Fruit fly (Drosophila melanogaster) whole organism: ENCODE data around the gene CheB98a.

Source experiments
- Dll ChIP-seq: fragments of >200 bp; optimal IDR thresholded peaks from 2 replicates; lab custom pipeline; 2017
- EcR ChIP-seq, 2 experiments: fragments of >200 bp; optimal IDR thresholded peaks; 2 replicates each; lab custom pipeline; 2017; ENCODE audit warnings: missing biosample characterization in 2 of 2, missing genetic modification characterization in 2 of 2, missing genetic modification reagents in 2 of 2
- pan ChIP-seq: fragments of >200 bp; optimal IDR thresholded peaks from 2 replicates; lab custom pipeline; 2017
- psq ChIP-seq: fragments of >200 bp; optimal IDR thresholded peaks from 2 replicates; lab custom pipeline; 2017
- usp ChIP-seq: fragments of >200 bp; optimal IDR thresholded peaks from 2 replicates; lab custom pipeline; 2017; ENCODE audit warnings: missing biosample characterization, missing genetic modification characterization, mixed read lengths

DNA sequence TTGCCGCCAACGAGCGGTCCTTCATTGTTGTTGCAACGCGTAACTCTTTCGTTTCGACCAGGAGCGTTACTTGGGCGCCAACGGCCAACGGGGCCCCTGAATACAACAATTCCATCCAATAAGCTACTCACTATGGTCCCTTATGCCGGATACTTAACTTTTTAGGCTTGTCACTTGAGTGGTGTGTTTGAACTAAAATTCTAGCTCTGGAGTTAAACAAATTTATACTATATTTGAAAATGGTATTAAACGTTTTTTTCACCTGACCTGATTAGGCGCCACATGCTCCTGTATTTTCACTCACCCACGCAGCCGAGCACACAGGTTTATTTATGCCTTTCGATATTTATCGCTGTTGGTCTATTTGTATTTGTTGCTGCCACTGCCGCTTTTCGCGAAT is 1.3 kb upstream of the CheB98a start:
- TF ChIP-seq Dll (lab: Kevin White, UChicago) (no peak), usp (GFP tag; lab: Kevin White, UChicago) (no peak), pan (lab: Kevin White, UChicago) (no peak), psq (lab: Kevin White, UChicago) (no peak), EcR (GFP tag; optimal IDR thresholded peaks at IDR 0.05; lab: Kevin White, UChicago) (no peak)
